Worm (Caenorhabditis elegans) whole organism, midembryonic: ENCODE measurements around the gene idpp-1.

Experiments
- cog-1 ChIP-seq: sonication (generic microtip); optimal IDR thresholded peaks from 2 replicates; lab custom pipeline; 2016; ENCODE audit warnings: missing genetic modification characterization, missing compliant biosample characterization
- flt-1 ChIP-seq: fragments of 200-800 bp; sonication (Bioruptor generic); IDR thresholded peaks from 2 replicates; pipeline ENCODE4 v1.3.6; 2022; ENCODE audit warnings: missing genetic modification characterization, missing compliant biosample characterization
- klf-2 ChIP-seq: fragments of 200-800 bp; sonication (Bioruptor generic); conservative IDR thresholded peaks from 2 replicates; pipeline ENCODE4 v1.3.6; 2022; ENCODE audit warnings: missing genetic modification reagents, missing genetic modification characterization, missing compliant biosample characterization
- ref-1 ChIP-seq: fragments of 200-800 bp; sonication (Bioruptor generic); conservative IDR thresholded peaks from 2 replicates; pipeline ENCODE4 v1.3.6; 2022; ENCODE audit warnings: missing genetic modification reagents, missing genetic modification characterization, missing compliant biosample characterization
- tab-1 ChIP-seq: fragments of 200-800 bp; sonication (Bioruptor generic); IDR thresholded peaks from 2 replicates; pipeline ENCODE4 v1.3.6; 2022; ENCODE audit warnings: missing genetic modification characterization, missing compliant biosample characterization
- ztf-29 ChIP-seq: fragments of 200-800 bp; sonication (Bioruptor generic); IDR thresholded peaks from 2 replicates; pipeline ENCODE4 v1.3.6; 2022; ENCODE audit warnings: missing genetic modification reagents, missing genetic modification characterization, missing compliant biosample characterization

- TF ChIP-seq tab-1 (no peak), klf-2 (no peak), ztf-29 (no peak), flt-1 (GFP tag; lab: Robert Waterston, UW) (no peak), ref-1 (GFP tag; lab: Robert Waterston, UW) (no peak), cog-1 (tag; lab: Kevin White, UChicago) (no peak)
Observed at ce11 chrIII:770958-771357, 30.5 kb downstream of the idpp-1 start, which contains the start of gene tpst-2.
